Worm (Caenorhabditis elegans): ENCODE data around the gene F34H10.4.

Gene F34H10.4

ce11 chrX:9667391-9667790, 19.1 kb downstream of the F34H10.4 start:
- TF ChIP-seq tra-4 (tag; optimal IDR thresholded peaks at IDR 0.05): no peak
- TF ChIP-seq scrt-1 (GFP tag; IDR thresholded peaks at IDR 0.05): no peak
- TF ChIP-seq tbx-11 (GFP tag; IDR thresholded peaks at IDR 0.05): no peak

ce11 chrX:9668554-9668953, 20.2 kb downstream of the F34H10.4 start, which contains the start of gene T14B1.1:
Gene T14B1.1, minus strand, starts transcription at chrX:9668723.
- no peak for TF ChIP-seq tra-4 (tag; optimal IDR thresholded peaks at IDR 0.05)
- TF ChIP-seq F13C5.2 (tag; optimal IDR thresholded peaks at IDR 0.05): peak; percentile 1

- TF ChIP-seq scrt-1 (GFP tag; IDR thresholded peaks at IDR 0.05) (no peak), F13C5.2 (tag; optimal IDR thresholded peaks at IDR 0.05) (no peak), sea-1 (GFP tag; conservative IDR thresholded peaks at IDR 0.05) (no peak), ceh-36 (tag; optimal IDR thresholded peaks at IDR 0.05) (no peak), ceh-13 (GFP tag; optimal IDR thresholded peaks at IDR 0.05) (no peak), tbx-37 (GFP tag; conservative IDR thresholded peaks at IDR 0.05) (no peak), tra-4 (tag; optimal IDR thresholded peaks at IDR 0.05) (no peak), flt-1 (GFP tag; IDR thresholded peaks at IDR 0.05) (no peak), aly-1 (tag; optimal IDR thresholded peaks at IDR 0.05) (no peak), hmg-4 (GFP tag; optimal IDR thresholded peaks at IDR 0.05) (no peak), ets-7 (tag; optimal IDR thresholded peaks at IDR 0.05) (no peak), B0310.2 (tag; optimal IDR thresholded peaks at IDR 0.05) (no peak), hmbx-1 (tag; optimal IDR thresholded peaks at IDR 0.05) (no peak), hnd-1 (tag; optimal IDR thresholded peaks at IDR 0.05) (no peak), pes-1 (GFP tag; IDR thresholded peaks at IDR 0.05) (no peak)
Measured at ce11 chrX:9673228-9673627, 24.9 kb downstream of the F34H10.4 start.

ce11 chrX:9674799-9675198, 26.5 kb downstream of the F34H10.4 start, which contains the start of gene C43C3.4:
Gene C43C3.4, minus strand, starts transcription at chrX:9674899.
- no peak for TF ChIP-seq pes-1 (GFP tag; IDR thresholded peaks at IDR 0.05)
- TF ChIP-seq ceh-36 (tag; optimal IDR thresholded peaks at IDR 0.05): no peak
- TF ChIP-seq ceh-13 (GFP tag; optimal IDR thresholded peaks at IDR 0.05): no peak
- TF ChIP-seq B0310.2 (tag; optimal IDR thresholded peaks at IDR 0.05): no peak
- no peak for TF ChIP-seq F13C5.2 (tag; optimal IDR thresholded peaks at IDR 0.05)
- no peak for TF ChIP-seq scrt-1 (GFP tag; IDR thresholded peaks at IDR 0.05)
- TF ChIP-seq hmg-4 (GFP tag; optimal IDR thresholded peaks at IDR 0.05): no peak
- TF ChIP-seq tbx-11 (GFP tag; IDR thresholded peaks at IDR 0.05): no peak

ce11 chrX:9676009-9676408, 27.7 kb downstream of the F34H10.4 start:
- no peak for TF ChIP-seq sea-1 (GFP tag; conservative IDR thresholded peaks at IDR 0.05)
- no peak for TF ChIP-seq ets-7 (tag; optimal IDR thresholded peaks at IDR 0.05)
- TF ChIP-seq hmg-4 (GFP tag; optimal IDR thresholded peaks at IDR 0.05): no peak
- no peak for TF ChIP-seq tra-4 (tag; optimal IDR thresholded peaks at IDR 0.05)
- no peak for TF ChIP-seq tbx-11 (GFP tag; IDR thresholded peaks at IDR 0.05)
- TF ChIP-seq pes-1 (GFP tag; IDR thresholded peaks at IDR 0.05): no peak
- no peak for TF ChIP-seq flt-1 (GFP tag; IDR thresholded peaks at IDR 0.05)
- no peak for TF ChIP-seq scrt-1 (GFP tag; IDR thresholded peaks at IDR 0.05)
- no peak for TF ChIP-seq ama-1 (optimal IDR thresholded peaks at IDR 0.05)
- TF ChIP-seq B0310.2 (tag; optimal IDR thresholded peaks at IDR 0.05): no peak
- TF ChIP-seq hmbx-1 (tag; optimal IDR thresholded peaks at IDR 0.05): no peak
- TF ChIP-seq aly-1 (tag; optimal IDR thresholded peaks at IDR 0.05): no peak

- TF ChIP-seq ceh-13 (GFP tag; optimal IDR thresholded peaks at IDR 0.05) (no peak), ets-7 (tag; optimal IDR thresholded peaks at IDR 0.05) (no peak), pes-1 (GFP tag; IDR thresholded peaks at IDR 0.05) (no peak), hnd-1 (tag; optimal IDR thresholded peaks at IDR 0.05) (no peak), flt-1 (GFP tag; IDR thresholded peaks at IDR 0.05) (no peak), B0310.2 (tag; optimal IDR thresholded peaks at IDR 0.05) (no peak), sea-1 (GFP tag; conservative IDR thresholded peaks at IDR 0.05) (no peak), tbx-37 (GFP tag; conservative IDR thresholded peaks at IDR 0.05) (no peak), hmg-4 (GFP tag; optimal IDR thresholded peaks at IDR 0.05) (no peak), scrt-1 (GFP tag; IDR thresholded peaks at IDR 0.05) (no peak), hmbx-1 (tag; optimal IDR thresholded peaks at IDR 0.05) (no peak), ama-1 (optimal IDR thresholded peaks at IDR 0.05) (no peak), tra-4 (tag; optimal IDR thresholded peaks at IDR 0.05) (no peak)
Measured at ce11 chrX:9676788-9677454, 28.6 kb downstream of the F34H10.4 start.

ce11 chrX:9677927-9678326, 29.6 kb downstream of the F34H10.4 start:
- TF ChIP-seq sea-1 (GFP tag; conservative IDR thresholded peaks at IDR 0.05): no peak
- TF ChIP-seq ets-7 (tag; optimal IDR thresholded peaks at IDR 0.05): no peak
- no peak for TF ChIP-seq ama-1 (optimal IDR thresholded peaks at IDR 0.05)
- no peak for TF ChIP-seq flt-1 (GFP tag; IDR thresholded peaks at IDR 0.05)
- no peak for TF ChIP-seq ceh-13 (GFP tag; optimal IDR thresholded peaks at IDR 0.05)
- no peak for TF ChIP-seq tra-4 (tag; optimal IDR thresholded peaks at IDR 0.05)
- TF ChIP-seq pes-1 (GFP tag; IDR thresholded peaks at IDR 0.05): no peak
- no peak for TF ChIP-seq tbx-11 (GFP tag; IDR thresholded peaks at IDR 0.05)
- TF ChIP-seq hmbx-1 (tag; optimal IDR thresholded peaks at IDR 0.05): no peak
- no peak for TF ChIP-seq hnd-1 (tag; optimal IDR thresholded peaks at IDR 0.05)
- TF ChIP-seq scrt-1 (GFP tag; IDR thresholded peaks at IDR 0.05): no peak
- no peak for TF ChIP-seq tbx-37 (GFP tag; conservative IDR thresholded peaks at IDR 0.05)
- TF ChIP-seq aly-1 (tag; optimal IDR thresholded peaks at IDR 0.05): no peak
- TF ChIP-seq ceh-36 (tag; optimal IDR thresholded peaks at IDR 0.05): no peak
- TF ChIP-seq B0310.2 (tag; optimal IDR thresholded peaks at IDR 0.05): no peak
- TF ChIP-seq F13C5.2 (tag; optimal IDR thresholded peaks at IDR 0.05): no peak
- no peak for TF ChIP-seq hmg-4 (GFP tag; optimal IDR thresholded peaks at IDR 0.05)

- TF ChIP-seq scrt-1 (GFP tag; IDR thresholded peaks at IDR 0.05) (no peak), hmbx-1 (tag; optimal IDR thresholded peaks at IDR 0.05) (no peak), B0310.2 (tag; optimal IDR thresholded peaks at IDR 0.05) (no peak), ceh-13 (GFP tag; optimal IDR thresholded peaks at IDR 0.05) (no peak), hnd-1 (tag; optimal IDR thresholded peaks at IDR 0.05) (no peak), sea-1 (GFP tag; conservative IDR thresholded peaks at IDR 0.05) (no peak), ama-1 (optimal IDR thresholded peaks at IDR 0.05) (no peak), ets-7 (tag; optimal IDR thresholded peaks at IDR 0.05) (no peak), pes-1 (GFP tag; IDR thresholded peaks at IDR 0.05) (no peak), aly-1 (tag; optimal IDR thresholded peaks at IDR 0.05) (no peak)
Measured at ce11 chrX:9679427-9679826, 31.1 kb downstream of the F34H10.4 start.

All from whole organism, early embryonic.